Fruit fly (Drosophila melanogaster) whole organism, embryonic: Measurements from ENCODE around the gene ALiX.

Experiments
- Abd-B ChIP-seq: fragments of 200-800 bp; sonication (Bioruptor generic); optimal IDR thresholded peaks from 2 replicates; lab custom pipeline; 2018; ENCODE audit warnings: missing biosample characterization, mild to moderate bottlenecking, missing genetic modification characterization, moderate library complexity
- Asciz ChIP-seq: fragments of 200-800 bp; sonication (Bioruptor generic); optimal IDR thresholded peaks from 2 replicates; lab custom pipeline; 2017; ENCODE audit warnings: missing biosample characterization, mild to moderate bottlenecking, missing genetic modification characterization, missing genetic modification reagents
- BEAF-32 ChIP-seq: fragments of 200-800 bp; sonication (Bioruptor generic); optimal IDR thresholded peaks from 3 replicates; lab custom pipeline; 2017; ENCODE audit warnings: missing biosample characterization, missing genetic modification characterization, mild to moderate bottlenecking, moderate library complexity, missing genetic modification reagents
- CG10267 ChIP-seq: fragments of 200-800 bp; sonication (Bioruptor generic); optimal IDR thresholded peaks from 2 replicates; lab custom pipeline; 2018; ENCODE audit warnings: missing biosample characterization, mild to moderate bottlenecking, missing genetic modification characterization, moderate library complexity
- CG11456 ChIP-seq: fragments of 200-800 bp; sonication (Bioruptor generic); IDR thresholded peaks from 3 replicates; pipeline ENCODE4 v1.3.6; 2022; ENCODE audit warnings: missing biosample characterization, missing genetic modification characterization
- CG1233 ChIP-seq: fragments of 200-800 bp; sonication (Bioruptor generic); optimal IDR thresholded peaks from 4 replicates; lab custom pipeline; 2018; ENCODE audit warnings: missing biosample characterization, mild to moderate bottlenecking, missing genetic modification characterization
- CG12659 ChIP-seq: fragments of 200-800 bp; sonication (Bioruptor generic); optimal IDR thresholded peaks from 3 replicates; lab custom pipeline; 2017; ENCODE audit warnings: mild to moderate bottlenecking, missing biosample characterization, missing genetic modification reagents, missing genetic modification characterization
- CG14441 ChIP-seq: fragments of 200-800 bp; sonication (Bioruptor generic); IDR thresholded peaks from 2 replicates; pipeline ENCODE4 v1.3.6; 2022; ENCODE audit warnings: missing biosample characterization, missing genetic modification characterization
- CG15514 ChIP-seq: fragments of 200-800 bp; sonication (Bioruptor generic); optimal IDR thresholded peaks from 3 replicates; lab custom pipeline; 2017; ENCODE audit warnings: missing biosample characterization, missing genetic modification characterization, mild to moderate bottlenecking, moderate library complexity, missing genetic modification reagents
- CG15601 ChIP-seq: fragments of 200-800 bp; sonication (Bioruptor generic); optimal IDR thresholded peaks from 3 replicates; lab custom pipeline; 2019; ENCODE audit warnings: missing biosample characterization, mild to moderate bottlenecking, missing genetic modification characterization, moderate library complexity
- CG1792 ChIP-seq: fragments of 200-800 bp; sonication (Bioruptor generic); optimal IDR thresholded peaks from 2 replicates; lab custom pipeline; 2016; ENCODE audit warnings: missing biosample characterization, missing genetic modification characterization
- CG18262 ChIP-seq: fragments of 200-800 bp; optimal IDR thresholded peaks from 3 replicates; lab custom pipeline; 2019; ENCODE audit warnings: missing biosample characterization, mild to moderate bottlenecking, missing genetic modification characterization, moderate library complexity
- CG2116 ChIP-seq: fragments of 200-800 bp; sonication (Bioruptor generic); optimal IDR thresholded peaks from 3 replicates; lab custom pipeline; 2018; ENCODE audit warnings: missing biosample characterization, mild to moderate bottlenecking, missing genetic modification characterization
- CG2120 ChIP-seq: fragments of 200-800 bp; sonication (Bioruptor generic); optimal IDR thresholded peaks from 3 replicates; lab custom pipeline; 2016; ENCODE audit warnings: missing biosample characterization, missing genetic modification characterization
- CG3847 ChIP-seq: fragments of 200-800 bp; sonication (Bioruptor generic); IDR thresholded peaks from 2 replicates; pipeline ENCODE4 v1.3.6; 2022; ENCODE audit warnings: missing biosample characterization, missing genetic modification characterization
- CG4424 ChIP-seq: fragments of 200-800 bp; sonication (Bioruptor generic); optimal IDR thresholded peaks from 3 replicates; lab custom pipeline; 2016; ENCODE audit warnings: missing biosample characterization, missing genetic modification characterization
- CG7963 ChIP-seq: fragments of 200-800 bp; sonication (Bioruptor generic); IDR thresholded peaks from 3 replicates; pipeline ENCODE4 v1.3.6; 2022; ENCODE audit warnings: missing biosample characterization, missing genetic modification characterization; ENCODE audit not compliant: partially characterized antibody
- CG9437 ChIP-seq: fragments of 200-800 bp; sonication (Bioruptor generic); optimal IDR thresholded peaks from 2 replicates; lab custom pipeline; 2018; ENCODE audit warnings: missing biosample characterization, mild to moderate bottlenecking, missing genetic modification characterization
- Dref ChIP-seq: fragments of 200-800 bp; sonication (Bioruptor generic); IDR thresholded peaks from 2 replicates; pipeline ENCODE4 v1.3.6; 2022; ENCODE audit warnings: missing biosample characterization, missing genetic modification characterization
- Ets97D ChIP-seq: fragments of 200-800 bp; sonication (Bioruptor generic); optimal IDR thresholded peaks from 3 replicates; lab custom pipeline; 2016; ENCODE audit warnings: missing biosample characterization, missing genetic modification characterization
- Fer1 ChIP-seq: fragments of 200-800 bp; sonication (Bioruptor generic); optimal IDR thresholded peaks from 2 replicates; lab custom pipeline; 2017; ENCODE audit warnings: missing biosample characterization, mild to moderate bottlenecking, missing genetic modification characterization
- HmgZ ChIP-seq: fragments of 200-800 bp; sonication (Bioruptor generic); optimal IDR thresholded peaks from 2 replicates; lab custom pipeline; 2018; ENCODE audit warnings: missing biosample characterization, mild to moderate bottlenecking, missing genetic modification characterization
- Hmx ChIP-seq: fragments of 200-800 bp; sonication (Bioruptor generic); optimal IDR thresholded peaks from 2 replicates; lab custom pipeline; 2016; ENCODE audit warnings: missing biosample characterization, missing genetic modification characterization
- Jarid2 ChIP-seq: fragments of 200-800 bp; sonication (Bioruptor generic); optimal IDR thresholded peaks from 3 replicates; lab custom pipeline; 2017; ENCODE audit warnings: mild to moderate bottlenecking, missing biosample characterization, missing genetic modification reagents, missing genetic modification characterization
- MBD-R2 ChIP-seq: fragments of 200-800 bp; sonication (Bioruptor generic); IDR thresholded peaks from 2 replicates; pipeline ENCODE4 v1.3.6; 2022; ENCODE audit warnings: missing biosample characterization, missing genetic modification characterization
- Max ChIP-seq: fragments of 200-800 bp; sonication (Bioruptor generic); optimal IDR thresholded peaks from 2 replicates; lab custom pipeline; 2016; ENCODE audit warnings: missing biosample characterization, mild to moderate bottlenecking, missing genetic modification characterization
- Med ChIP-seq: fragments of 200-800 bp; sonication (Bioruptor generic); peaks from one replicate; lab custom pipeline; 2016; ENCODE audit warnings: missing biosample characterization, missing genetic modification characterization, mild to moderate bottlenecking, inconsistent platforms, moderate library complexity
- NC2β ChIP-seq: fragments of 200-800 bp; sonication (Bioruptor generic); optimal IDR thresholded peaks from 2 replicates; lab custom pipeline; 2016; ENCODE audit warnings: missing biosample characterization, missing genetic modification characterization
- Scr ChIP-seq: fragments of 200-800 bp; sonication (Bioruptor generic); IDR thresholded peaks from 2 replicates; pipeline ENCODE4 v1.3.6; 2022; ENCODE audit warnings: missing biosample characterization, missing genetic modification characterization; ENCODE audit not compliant: partially characterized antibody
- TFAM ChIP-seq: fragments of 200-800 bp; sonication (Bioruptor generic); optimal IDR thresholded peaks from 2 replicates; lab custom pipeline; 2017; ENCODE audit warnings: missing biosample characterization, missing genetic modification characterization, inconsistent platforms
- YL-1 ChIP-seq: fragments of 200-800 bp; sonication (Bioruptor generic); optimal IDR thresholded peaks from 3 replicates; lab custom pipeline; 2017; ENCODE audit warnings: missing biosample characterization, mild to moderate bottlenecking, missing genetic modification characterization
- ab ChIP-seq: fragments of 200-800 bp; sonication (Bioruptor generic); optimal IDR thresholded peaks from 2 replicates; lab custom pipeline; 2016; ENCODE audit warnings: missing biosample characterization, missing genetic modification characterization
- bsh ChIP-seq, 2 experiments: fragments of 200-800 bp; sonication (Bioruptor generic); optimal IDR thresholded peaks; 2 replicates each; lab custom pipeline; 2017 to 2018; ENCODE audit warnings: mild to moderate bottlenecking in 2 of 2, missing biosample characterization in 2 of 2, missing genetic modification characterization in 2 of 2, moderate library complexity in 1 of 2
- cad ChIP-seq: fragments of >200 bp; optimal IDR thresholded peaks from 2 replicates; lab custom pipeline; 2017; ENCODE audit warnings: missing biosample characterization, missing genetic modification characterization
- chinmo ChIP-seq: fragments of 200-800 bp; sonication (Bioruptor generic); IDR thresholded peaks from 4 replicates; pipeline ENCODE4 v1.3.6; 2022; ENCODE audit warnings: missing biosample characterization, missing genetic modification characterization; ENCODE audit not compliant: partially characterized antibody
- crp ChIP-seq, 2 experiments: fragments of 200-800 bp; sonication (Bioruptor generic); optimal IDR thresholded peaks; 2 replicates in 1 of 2; 3 replicates in 1 of 2; lab custom pipeline; 2017; ENCODE audit warnings: missing biosample characterization in 2 of 2, missing genetic modification characterization in 2 of 2, mild to moderate bottlenecking in 1 of 2, moderate library complexity in 1 of 2
- fu2 ChIP-seq: fragments of 200-800 bp; sonication (Bioruptor generic); optimal IDR thresholded peaks from 2 replicates; lab custom pipeline; 2016; ENCODE audit warnings: missing biosample characterization, missing genetic modification characterization
- grn ChIP-seq: fragments of 200-800 bp; sonication (Bioruptor generic); optimal IDR thresholded peaks from 3 replicates; lab custom pipeline; 2017; ENCODE audit warnings: missing biosample characterization, missing genetic modification characterization
- hbn ChIP-seq: fragments of 200-800 bp; sonication (Bioruptor generic); IDR thresholded peaks from 2 replicates; pipeline ENCODE4 v1.3.6; 2022; ENCODE audit warnings: missing biosample characterization, missing genetic modification characterization; ENCODE audit not compliant: partially characterized antibody
- nom ChIP-seq: fragments of 200-800 bp; sonication (Bioruptor generic); optimal IDR thresholded peaks from 2 replicates; lab custom pipeline; 2017; ENCODE audit warnings: missing biosample characterization, missing genetic modification characterization, mild to moderate bottlenecking, moderate library complexity, missing genetic modification reagents
- phol ChIP-seq: fragments of 200-800 bp; sonication (Bioruptor generic); optimal IDR thresholded peaks from 3 replicates; lab custom pipeline; 2018; ENCODE audit warnings: missing biosample characterization, mild to moderate bottlenecking, missing genetic modification characterization, moderate library complexity
- pum ChIP-seq: fragments of 200-800 bp; sonication (Bioruptor generic); optimal IDR thresholded peaks from 2 replicates; lab custom pipeline; 2016; ENCODE audit warnings: missing biosample characterization, missing genetic modification characterization
- pzg ChIP-seq: fragments of 200-800 bp; sonication (Bioruptor generic); optimal IDR thresholded peaks from 3 replicates; lab custom pipeline; 2018; ENCODE audit warnings: missing biosample characterization, mild to moderate bottlenecking, missing genetic modification characterization, moderate library complexity
- sug ChIP-seq: fragments of 200-800 bp; optimal IDR thresholded peaks from 2 replicates; lab custom pipeline; 2019; ENCODE audit warnings: missing biosample characterization, mild to moderate bottlenecking, missing genetic modification characterization, moderate library complexity
- trem ChIP-seq: fragments of 200-800 bp; optimal IDR thresholded peaks from 3 replicates; lab custom pipeline; 2019; ENCODE audit warnings: missing biosample characterization, mild to moderate bottlenecking, missing genetic modification characterization, moderate library complexity

ALiX gene

dm6 chr3R:27706581-27707181 lies 6.8 kb upstream of the ALiX start, which contains the start of the genes CROT and CG12877 (continued):
- TF ChIP-seq NC2β (peak; percentile 41), CG3847 (GFP tag; lab: Robert Waterston, UW) (peak; percentile 86), CG1233 (peak; percentile 64), CG1792 (GFP tag; lab: Kevin White, UChicago) (no peak), Asciz (GFP tag; lab: Kevin White, UChicago) (peak; percentile 42), phol (tag; lab: Kevin White, UChicago) (peak; percentile 89)
- TF ChIP-seq, all 482 proteins: peak for 342

DNA sequence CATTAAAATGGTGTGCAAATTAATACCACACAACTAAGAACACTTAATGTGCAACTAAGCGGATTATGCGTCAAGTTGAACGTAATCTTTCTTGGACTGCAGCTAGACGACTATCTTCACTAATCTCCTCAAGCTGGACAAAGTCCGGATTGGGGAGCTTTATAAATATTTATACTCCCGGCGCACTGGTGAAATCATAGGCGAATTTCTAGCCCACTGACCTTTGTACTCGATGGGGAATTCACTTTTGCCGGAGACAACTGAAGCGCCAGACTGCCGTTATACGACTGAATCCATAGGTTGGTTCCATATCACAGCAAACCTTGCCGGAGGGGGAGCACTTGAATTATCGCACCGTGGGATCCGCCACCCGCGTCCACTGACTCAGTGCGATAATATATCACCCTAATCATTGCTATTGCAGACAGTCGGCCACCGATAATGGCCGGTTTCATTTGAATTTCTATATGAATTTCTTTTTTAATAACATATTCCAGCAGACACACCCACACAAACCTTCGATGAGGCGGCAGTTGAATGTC lies 6.2 kb upstream of the ALiX start:
- no peak for TF ChIP-seq fu2
- TF ChIP-seq Fer1 (GFP tag; lab: Kevin White, UChicago): no peak
- no peak for TF ChIP-seq hbn (GFP tag; lab: Robert Waterston, UW)
- TF ChIP-seq grn (GFP tag; lab: Kevin White, UChicago): peak; percentile 71
- TF ChIP-seq Med (GFP tag; lab: Kevin White, UChicago): peak; percentile 68
- TF ChIP-seq cad (GFP tag; lab: Kevin White, UChicago): peak; percentile 10
- TF ChIP-seq chinmo (GFP tag; lab: Robert Waterston, UW): 0 out of 4 replicates have a peak, but pooled peaks have one; percentile 60
- TF ChIP-seq bsh (GFP tag; optimal IDR thresholded peaks at IDR 0.05; lab: Kevin White, UChicago): peak in 1 of 2 experiments; percentile 49
- no peak for TF ChIP-seq CG15601 (tag; lab: Kevin White, UChicago)
- TF ChIP-seq CG11456 (GFP tag; lab: Robert Waterston, UW): no peak
- TF ChIP-seq sug: peak; percentile 89
- TF ChIP-seq nom (GFP tag; lab: Kevin White, UChicago): peak; percentile 74

- TF ChIP-seq TFAM (GFP tag; lab: Kevin White, UChicago) (no peak), Abd-B (GFP tag; lab: Kevin White, UChicago) (peak; percentile 2), BEAF-32 (peak; percentile 42), Hmx (GFP tag; lab: Kevin White, UChicago) (no peak), CG10267 (tag; lab: Kevin White, UChicago) (peak; percentile 45), CG7963 (GFP tag; lab: Robert Waterston, UW) (no peak), crp (GFP tag; optimal IDR thresholded peaks at IDR 0.05; lab: Kevin White, UChicago) (peak in 1 of 2 experiments; percentile 81), Ets97D (GFP tag; lab: Kevin White, UChicago) (peak; percentile 39), CG3847 (GFP tag; lab: Robert Waterston, UW) (0 out of 2 replicates have a peak, but pooled peaks have one; percentile 30), MBD-R2 (peak; percentile 64; the same call in 1 of the 2 replicates), CG4424 (GFP tag; lab: Kevin White, UChicago) (no peak), Dref (GFP tag; lab: Robert Waterston, UW) (peak; percentile 52), trem (tag; lab: Kevin White, UChicago) (peak; percentile 57), CG12659 (GFP tag; lab: Kevin White, UChicago) (peak; percentile 41), pum (GFP tag; lab: Kevin White, UChicago) (no peak), Scr (GFP tag; lab: Robert Waterston, UW) (0 out of 2 replicates have a peak, but pooled peaks have one; percentile 27), ab (GFP tag; lab: Kevin White, UChicago) (no peak), YL-1 (GFP tag; lab: Kevin White, UChicago) (peak; percentile 85), CG18262 (peak; percentile 45), CG2120 (GFP tag; lab: Kevin White, UChicago) (peak; percentile 8), CG15514 (GFP tag; lab: Kevin White, UChicago) (peak; percentile 82), Jarid2 (GFP tag; lab: Kevin White, UChicago) (no peak), CG2116 (GFP tag; lab: Kevin White, UChicago) (peak; percentile 61), CG9437 (peak; percentile 100), HmgZ (tag; lab: Kevin White, UChicago) (peak; percentile 18), CG14441 (no peak), Max (GFP tag; lab: Kevin White, UChicago) (peak; percentile 27), pzg (GFP tag; lab: Kevin White, UChicago) (peak; percentile 70)
Measured at dm6 chr3R:27700229-27700573, 291 bp upstream of the ALiX start, which contains the start of gene btz. btz (plus strand) TSS chr3R:27700361.
